Worm (Caenorhabditis elegans) whole organism, early embryonic: ENCODE results near the gene ccch-3.

Experiments used
- B0310.2 ChIP-seq: sonication (generic microtip); optimal IDR thresholded peaks from 2 replicates; lab custom pipeline; 2016; ENCODE audit warnings: mild to moderate bottlenecking, missing genetic modification characterization, missing compliant biosample characterization
- F13C5.2 ChIP-seq: sonication (generic microtip); optimal IDR thresholded peaks from 2 replicates; lab custom pipeline; 2017; ENCODE audit warnings: mild to moderate bottlenecking, missing genetic modification characterization, inconsistent platforms, missing compliant biosample characterization
- aly-1 ChIP-seq: sonication (generic microtip); optimal IDR thresholded peaks from 2 replicates; lab custom pipeline; 2016; ENCODE audit warnings: missing genetic modification characterization, missing compliant biosample characterization
- ama-1 ChIP-seq: fragments of 150-350 bp; optimal IDR thresholded peaks from 2 replicates; lab custom pipeline; 2014
- ceh-13 ChIP-seq: fragments of 200-800 bp; sonication (Bioruptor generic); optimal IDR thresholded peaks from 2 replicates; lab custom pipeline; 2018; ENCODE audit warnings: mild to moderate bottlenecking, missing genetic modification characterization, missing compliant biosample characterization
- ceh-36 ChIP-seq: sonication (generic microtip); optimal IDR thresholded peaks from 2 replicates; lab custom pipeline; 2016; ENCODE audit warnings: missing genetic modification characterization, inconsistent platforms, missing compliant biosample characterization
- ets-7 ChIP-seq: sonication (generic microtip); optimal IDR thresholded peaks from 2 replicates; lab custom pipeline; 2016; ENCODE audit warnings: missing genotype, missing genetic modification characterization, missing compliant biosample characterization
- flt-1 ChIP-seq: fragments of 200-800 bp; sonication (Bioruptor generic); IDR thresholded peaks from 2 replicates; pipeline ENCODE4 v1.3.6; 2022; ENCODE audit warnings: missing genetic modification characterization, missing compliant biosample characterization
- hmbx-1 ChIP-seq: sonication (generic microtip); optimal IDR thresholded peaks from 2 replicates; lab custom pipeline; 2016; ENCODE audit warnings: mild to moderate bottlenecking, missing genetic modification characterization, missing compliant biosample characterization
- hmg-4 ChIP-seq: fragments of 200-800 bp; sonication (Bioruptor generic); optimal IDR thresholded peaks from 2 replicates; lab custom pipeline; 2018; ENCODE audit warnings: mild to moderate bottlenecking, missing genetic modification characterization, missing compliant biosample characterization
- hnd-1 ChIP-seq: sonication (generic microtip); optimal IDR thresholded peaks from 2 replicates; lab custom pipeline; 2016; ENCODE audit warnings: missing genetic modification characterization, missing compliant biosample characterization
- pes-1 ChIP-seq: fragments of 200-800 bp; sonication (Bioruptor generic); IDR thresholded peaks from 2 replicates; pipeline ENCODE4 v1.3.6; 2022; ENCODE audit warnings: missing genetic modification reagents, missing genetic modification characterization, missing compliant biosample characterization
- scrt-1 ChIP-seq: fragments of 200-800 bp; sonication (Bioruptor generic); IDR thresholded peaks from 2 replicates; pipeline ENCODE4 v1.3.6; 2022; ENCODE audit warnings: missing genetic modification characterization, missing compliant biosample characterization
- sea-1 ChIP-seq: fragments of 200-800 bp; sonication (Bioruptor generic); conservative IDR thresholded peaks from 2 replicates; pipeline ENCODE4 v1.3.6; 2022; ENCODE audit warnings: missing genetic modification characterization, missing compliant biosample characterization
- tbx-11 ChIP-seq: fragments of 200-800 bp; sonication (Bioruptor generic); IDR thresholded peaks from 2 replicates; pipeline ENCODE4 v1.3.6; 2022; ENCODE audit warnings: missing genetic modification characterization, missing compliant biosample characterization
- tbx-37 ChIP-seq: fragments of 200-800 bp; sonication (Bioruptor generic); conservative IDR thresholded peaks from 2 replicates; pipeline ENCODE4 v1.3.6; 2022; ENCODE audit warnings: missing genetic modification reagents, missing genetic modification characterization, missing compliant biosample characterization
- tra-4 ChIP-seq: sonication (generic microtip); optimal IDR thresholded peaks from 2 replicates; lab custom pipeline; 2017; ENCODE audit warnings: missing genetic modification characterization, missing compliant biosample characterization

Gene ccch-3

DNA sequence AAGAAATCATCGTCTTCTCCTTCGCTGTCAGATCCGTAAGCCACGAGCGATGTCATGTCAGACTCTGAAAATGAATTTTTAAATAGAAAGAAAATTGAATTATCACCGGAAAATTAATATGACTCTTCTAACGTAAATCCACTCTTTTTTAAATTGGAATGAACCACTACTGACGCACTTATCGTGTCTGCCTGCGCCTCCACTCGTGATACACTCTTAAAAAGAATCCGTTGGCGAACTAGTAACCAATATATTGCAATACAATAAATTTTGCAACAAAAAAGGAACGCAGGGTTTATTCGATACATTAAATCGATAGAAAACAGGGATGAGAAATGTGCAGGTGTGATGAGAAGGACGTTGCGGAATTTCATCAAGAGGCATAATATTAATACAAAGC lies at the start of gene ccch-3:
TSS of gene ccch-3 (minus strand) at position 262 of the 400 bp plus-strand sequence.
- TF ChIP-seq flt-1 (no peak), tra-4 (tag; lab: Kevin White, UChicago) (no peak), ets-7 (tag; lab: Kevin White, UChicago) (no peak), aly-1 (tag; lab: Kevin White, UChicago) (no peak), tbx-11 (GFP tag; lab: Robert Waterston, UW) (no peak), ceh-36 (tag; lab: Kevin White, UChicago) (no peak), F13C5.2 (tag; lab: Kevin White, UChicago) (no peak), scrt-1 (no peak), ama-1 (lab: Kevin White, UChicago) (no peak), B0310.2 (no peak), hmbx-1 (tag; lab: Kevin White, UChicago) (no peak), sea-1 (GFP tag; lab: Robert Waterston, UW) (no peak), pes-1 (GFP tag; lab: Robert Waterston, UW) (no peak), hnd-1 (tag; lab: Kevin White, UChicago) (no peak), ceh-13 (GFP tag; lab: Kevin White, UChicago) (no peak), tbx-37 (GFP tag; lab: Robert Waterston, UW) (no peak)

DNA sequence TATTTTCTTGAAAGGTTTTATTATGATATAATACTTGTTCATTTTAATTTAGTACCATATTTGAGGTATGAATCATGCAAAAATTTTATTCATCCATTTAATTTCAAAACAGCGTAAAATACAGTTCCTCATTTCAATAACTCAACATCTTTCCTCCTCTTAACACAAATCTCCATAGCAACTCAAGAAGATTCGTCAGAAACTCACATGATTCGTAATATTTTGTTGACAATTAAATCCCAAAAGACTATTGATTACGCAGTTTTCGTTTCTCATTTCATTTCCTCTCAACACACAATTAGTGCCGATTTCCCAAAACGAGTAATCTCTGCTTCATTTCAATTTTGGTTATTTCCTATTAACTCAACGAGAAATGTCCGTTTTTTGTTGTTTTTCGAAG lies 48.8 kb upstream of the ccch-3 start, which contains the start of gene R11D1.2:
TSS of gene R11D1.2 (plus strand) at position 301 of the 400 bp plus-strand sequence.
- TF ChIP-seq hmg-4 (GFP tag; lab: Kevin White, UChicago) = no peak
- TF ChIP-seq hmbx-1 (tag; lab: Kevin White, UChicago) = no peak
- TF ChIP-seq pes-1 (GFP tag; lab: Robert Waterston, UW) = no peak
- no peak for TF ChIP-seq F13C5.2 (tag; lab: Kevin White, UChicago)
- no peak for TF ChIP-seq scrt-1
- no peak for TF ChIP-seq tbx-11 (GFP tag; lab: Robert Waterston, UW)
- TF ChIP-seq tbx-37 (GFP tag; lab: Robert Waterston, UW) = no peak
- no peak for TF ChIP-seq flt-1
- TF ChIP-seq ets-7 (tag; lab: Kevin White, UChicago) = no peak
- no peak for TF ChIP-seq aly-1 (tag; lab: Kevin White, UChicago)
- TF ChIP-seq ceh-36 (tag; lab: Kevin White, UChicago) = no peak
- TF ChIP-seq sea-1 (GFP tag; lab: Robert Waterston, UW) = no peak
- no peak for TF ChIP-seq tra-4 (tag; lab: Kevin White, UChicago)
- TF ChIP-seq hnd-1 (tag; lab: Kevin White, UChicago) = no peak
- TF ChIP-seq ama-1 (lab: Kevin White, UChicago) = no peak
- no peak for TF ChIP-seq ceh-13 (GFP tag; lab: Kevin White, UChicago)
- TF ChIP-seq B0310.2 = no peak

DNA sequence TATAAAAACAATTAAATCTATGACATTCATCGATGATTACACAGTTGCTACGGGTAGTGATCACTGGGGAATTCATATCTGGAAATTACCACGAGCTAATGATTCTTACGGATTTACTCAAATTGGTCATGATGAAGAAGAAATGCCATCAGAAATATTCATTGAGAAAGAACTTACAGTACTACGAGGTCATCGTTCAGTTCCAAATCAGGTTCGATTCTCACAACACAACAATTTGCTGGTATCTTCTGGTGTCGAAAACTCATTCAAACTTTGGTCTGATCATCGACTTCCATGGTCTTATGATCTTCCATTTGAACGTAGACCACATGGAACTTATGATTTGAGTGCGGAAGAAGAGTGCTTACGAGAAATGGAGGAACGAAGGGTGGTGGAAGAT lies 47.0 kb upstream of the ccch-3 start:
- TF ChIP-seq ceh-13 (GFP tag; lab: Kevin White, UChicago) = no peak
- no peak for TF ChIP-seq B0310.2
- TF ChIP-seq tra-4 (tag; lab: Kevin White, UChicago) = no peak
- TF ChIP-seq hnd-1 (tag; lab: Kevin White, UChicago) = no peak
- no peak for TF ChIP-seq flt-1
- TF ChIP-seq aly-1 (tag; lab: Kevin White, UChicago) = no peak
- TF ChIP-seq sea-1 (GFP tag; lab: Robert Waterston, UW) = no peak
- TF ChIP-seq tbx-37 (GFP tag; lab: Robert Waterston, UW) = no peak
- TF ChIP-seq scrt-1 = no peak
- TF ChIP-seq ets-7 (tag; lab: Kevin White, UChicago) = no peak
- TF ChIP-seq F13C5.2 (tag; lab: Kevin White, UChicago) = no peak
- TF ChIP-seq ceh-36 (tag; lab: Kevin White, UChicago) = no peak
- TF ChIP-seq tbx-11 (GFP tag; lab: Robert Waterston, UW) = no peak
- TF ChIP-seq pes-1 (GFP tag; lab: Robert Waterston, UW) = no peak
- TF ChIP-seq hmbx-1 (tag; lab: Kevin White, UChicago) = no peak
- no peak for TF ChIP-seq hmg-4 (GFP tag; lab: Kevin White, UChicago)
- TF ChIP-seq ama-1 (lab: Kevin White, UChicago) = no peak

DNA sequence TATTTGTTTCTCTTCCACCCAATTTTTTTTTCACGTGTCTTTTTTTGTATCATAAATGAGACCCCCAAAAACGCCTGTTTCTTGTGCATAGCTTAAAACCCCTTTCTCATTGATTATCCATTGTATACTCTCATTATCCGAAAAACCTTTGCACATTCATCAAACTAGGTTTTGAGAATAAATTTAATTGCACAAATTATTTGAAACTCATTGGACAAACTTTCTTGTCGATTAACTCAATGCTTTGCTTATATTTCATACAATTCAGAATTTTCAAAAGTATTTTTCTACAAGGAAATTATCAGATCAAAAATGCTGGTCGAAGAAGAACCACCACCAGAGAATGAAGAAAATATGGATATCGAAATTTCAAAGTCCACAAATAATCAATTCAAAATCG lies 44.6 kb upstream of the ccch-3 start, which contains the start of gene R11D1.1:
TSS of gene R11D1.1 (plus strand) at position 301 of the 400 bp plus-strand sequence.
- no peak for TF ChIP-seq pes-1 (GFP tag; lab: Robert Waterston, UW)
- no peak for TF ChIP-seq ceh-13 (GFP tag; lab: Kevin White, UChicago)
- no peak for TF ChIP-seq hmg-4 (GFP tag; lab: Kevin White, UChicago)
- TF ChIP-seq ets-7 (tag; lab: Kevin White, UChicago) = no peak
- no peak for TF ChIP-seq tbx-11 (GFP tag; lab: Robert Waterston, UW)
- TF ChIP-seq flt-1 = no peak
- TF ChIP-seq hnd-1 (tag; lab: Kevin White, UChicago) = no peak
- no peak for TF ChIP-seq F13C5.2 (tag; lab: Kevin White, UChicago)
- no peak for TF ChIP-seq scrt-1
- TF ChIP-seq tbx-37 (GFP tag; lab: Robert Waterston, UW) = no peak
- TF ChIP-seq sea-1 (GFP tag; lab: Robert Waterston, UW) = no peak
- TF ChIP-seq aly-1 (tag; lab: Kevin White, UChicago) = no peak
- TF ChIP-seq tra-4 (tag; lab: Kevin White, UChicago) = no peak
- TF ChIP-seq B0310.2 = no peak
- TF ChIP-seq ceh-36 (tag; lab: Kevin White, UChicago) = no peak
- no peak for TF ChIP-seq ama-1 (lab: Kevin White, UChicago)
- no peak for TF ChIP-seq hmbx-1 (tag; lab: Kevin White, UChicago)

DNA sequence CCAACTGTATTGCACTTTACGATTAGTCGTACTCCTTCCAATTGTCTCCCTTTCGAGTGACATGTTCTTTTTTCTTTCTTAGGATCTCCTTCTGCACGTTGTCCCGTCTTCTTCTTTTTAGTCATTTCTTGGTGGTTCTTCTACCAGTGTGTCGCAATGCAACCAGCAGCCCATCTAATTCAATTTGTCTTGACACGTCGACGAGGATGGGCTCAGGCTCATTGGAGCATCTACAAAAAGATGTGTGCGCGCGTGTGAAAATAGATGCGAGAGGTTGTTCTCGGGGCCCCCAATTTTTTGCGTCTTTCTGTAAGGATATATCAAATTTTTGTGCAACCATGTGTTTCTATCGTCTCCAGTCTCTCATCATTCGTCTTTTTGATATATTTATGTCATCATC lies 42.1 kb upstream of the ccch-3 start:
- TF ChIP-seq ama-1 (lab: Kevin White, UChicago) = no peak
- TF ChIP-seq B0310.2 = no peak
- TF ChIP-seq sea-1 (GFP tag; lab: Robert Waterston, UW) = no peak
- TF ChIP-seq hmg-4 (GFP tag; lab: Kevin White, UChicago) = no peak
- no peak for TF ChIP-seq scrt-1
- no peak for TF ChIP-seq ceh-13 (GFP tag; lab: Kevin White, UChicago)
- TF ChIP-seq pes-1 (GFP tag; lab: Robert Waterston, UW) = no peak
- TF ChIP-seq hnd-1 (tag; lab: Kevin White, UChicago) = no peak
- TF ChIP-seq tbx-37 (GFP tag; lab: Robert Waterston, UW) = no peak
- no peak for TF ChIP-seq tra-4 (tag; lab: Kevin White, UChicago)
- no peak for TF ChIP-seq ceh-36 (tag; lab: Kevin White, UChicago)
- no peak for TF ChIP-seq aly-1 (tag; lab: Kevin White, UChicago)
- TF ChIP-seq flt-1 = no peak
- no peak for TF ChIP-seq F13C5.2 (tag; lab: Kevin White, UChicago)
- TF ChIP-seq hmbx-1 (tag; lab: Kevin White, UChicago) = no peak
- no peak for TF ChIP-seq tbx-11 (GFP tag; lab: Robert Waterston, UW)
- TF ChIP-seq ets-7 (tag; lab: Kevin White, UChicago) = no peak
